Fruit fly (Drosophila melanogaster) whole organism, embryonic: ENCODE results near the gene CG17982.

ENCODE experiments used
- Adf1 ChIP-seq: fragments of 200-800 bp; sonication (Bioruptor generic); IDR thresholded peaks from 2 replicates; pipeline ENCODE4 v1.3.6; 2022; ENCODE audit warnings: missing biosample characterization, missing genetic modification characterization
- Atf-2 ChIP-seq: fragments of 200-800 bp; sonication (Bioruptor generic); optimal IDR thresholded peaks from 2 replicates; lab custom pipeline; 2016; ENCODE audit warnings: missing biosample characterization, missing genetic modification characterization
- Atf6 ChIP-seq: fragments of 200-800 bp; sonication (Bioruptor generic); IDR thresholded peaks from 2 replicates; pipeline ENCODE4 v1.3.6; 2022; ENCODE audit warnings: missing biosample characterization, missing genetic modification characterization
- CG10366 ChIP-seq: fragments of 200-800 bp; sonication (Bioruptor generic); IDR thresholded peaks from 2 replicates; pipeline ENCODE4 v1.3.6; 2022; ENCODE audit warnings: missing biosample characterization, missing genetic modification characterization
- CG10462 ChIP-seq: fragments of 200-800 bp; sonication (Bioruptor generic); optimal IDR thresholded peaks from 2 replicates; lab custom pipeline; 2016; ENCODE audit warnings: missing biosample characterization, missing genetic modification characterization
- CG11695 ChIP-seq: fragments of 200-800 bp; sonication (Bioruptor generic); IDR thresholded peaks from 3 replicates; pipeline ENCODE4 v1.3.6; 2022; ENCODE audit warnings: missing biosample characterization, missing genetic modification characterization
- CG11696 ChIP-seq: fragments of 200-800 bp; sonication (Bioruptor generic); IDR thresholded peaks from 2 replicates; pipeline ENCODE4 v1.3.6; 2022; ENCODE audit warnings: missing biosample characterization, missing genetic modification characterization
- CG12744 ChIP-seq: fragments of 200-800 bp; sonication (Bioruptor generic); optimal IDR thresholded peaks from 2 replicates; lab custom pipeline; 2016; ENCODE audit warnings: missing biosample characterization, missing genetic modification characterization
- CG18476 ChIP-seq: fragments of 200-800 bp; sonication (Bioruptor generic); optimal IDR thresholded peaks from 2 replicates; lab custom pipeline; 2016; ENCODE audit warnings: missing biosample characterization, mild to moderate bottlenecking, missing genetic modification characterization
- CG2712 ChIP-seq: fragments of 200-800 bp; optimal IDR thresholded peaks from 3 replicates; lab custom pipeline; 2019; ENCODE audit warnings: missing biosample characterization, mild to moderate bottlenecking, missing genetic modification characterization, moderate library complexity
- CG30403 ChIP-seq: fragments of 200-800 bp; sonication (Bioruptor generic); optimal IDR thresholded peaks from 3 replicates; lab custom pipeline; 2016; ENCODE audit warnings: missing biosample characterization, missing genetic modification characterization
- CG31388 ChIP-seq: fragments of 200-800 bp; sonication (Bioruptor generic); optimal IDR thresholded peaks from 2 replicates; lab custom pipeline; 2016; ENCODE audit warnings: missing biosample characterization, missing genetic modification characterization
- CG3838 ChIP-seq: fragments of 200-800 bp; sonication (Bioruptor generic); optimal IDR thresholded peaks from 3 replicates; lab custom pipeline; 2016; ENCODE audit warnings: missing biosample characterization, missing genetic modification characterization
- CG4617 ChIP-seq: fragments of 200-800 bp; sonication (Bioruptor generic); optimal IDR thresholded peaks from 3 replicates; lab custom pipeline; 2016; ENCODE audit warnings: missing biosample characterization, missing genetic modification characterization, borderline replicate concordance
- CG8290 ChIP-seq, 3 experiments: fragments of 200-800 bp; sonication (Bioruptor generic); optimal IDR thresholded peaks; 2 replicates each; lab custom pipeline; 2016 to 2019; ENCODE audit warnings: missing biosample characterization in 3 of 3, missing genetic modification characterization in 3 of 3, mild to moderate bottlenecking in 2 of 3, moderate library complexity in 1 of 3
- Camta ChIP-seq: fragments of 200-800 bp; sonication (Bioruptor generic); optimal IDR thresholded peaks from 2 replicates; lab custom pipeline; 2016; ENCODE audit warnings: missing biosample characterization, missing genetic modification characterization
- Dad ChIP-seq: fragments of 200-800 bp; sonication (Bioruptor generic); optimal IDR thresholded peaks from 3 replicates; lab custom pipeline; 2016; ENCODE audit warnings: missing biosample characterization, missing genetic modification characterization
- Elba2 ChIP-seq: fragments of 200-800 bp; sonication (Bioruptor generic); optimal IDR thresholded peaks from 3 replicates; lab custom pipeline; 2016; ENCODE audit warnings: missing biosample characterization, missing genetic modification characterization
- Fer1 ChIP-seq: fragments of 200-800 bp; sonication (Bioruptor generic); optimal IDR thresholded peaks from 2 replicates; lab custom pipeline; 2017; ENCODE audit warnings: missing biosample characterization, mild to moderate bottlenecking, missing genetic modification characterization
- HLH4C ChIP-seq: fragments of 200-800 bp; sonication (Bioruptor generic); IDR thresholded peaks from 3 replicates; pipeline ENCODE4 v1.3.6; 2022; ENCODE audit warnings: missing biosample characterization, missing genetic modification characterization; ENCODE audit not compliant: partially characterized antibody
- Hr51 ChIP-seq, 2 experiments: fragments of 200-800 bp; sonication (Bioruptor generic); optimal IDR thresholded peaks; 2 replicates in 1 of 2; 3 replicates in 1 of 2; lab custom pipeline; 2016 to 2018; ENCODE audit warnings: missing biosample characterization in 2 of 2, missing genetic modification characterization in 2 of 2, mild to moderate bottlenecking in 1 of 2, moderate library complexity in 1 of 2
- Nf-YC ChIP-seq: fragments of 200-800 bp; optimal IDR thresholded peaks from 3 replicates; lab custom pipeline; 2019; ENCODE audit warnings: missing biosample characterization, mild to moderate bottlenecking, missing genetic modification characterization, moderate library complexity
- Opbp ChIP-seq: fragments of 200-800 bp; sonication (Bioruptor generic); IDR thresholded peaks from 3 replicates; pipeline ENCODE4 v1.3.6; 2022; ENCODE audit warnings: missing biosample characterization, missing genetic modification characterization; ENCODE audit not compliant: partially characterized antibody
- Optix ChIP-seq: fragments of 200-800 bp; sonication (Bioruptor generic); IDR thresholded peaks from 3 replicates; pipeline ENCODE4 v1.3.6; 2022; ENCODE audit warnings: missing biosample characterization, missing genetic modification characterization
- ara ChIP-seq: fragments of 200-800 bp; sonication (Bioruptor generic); IDR thresholded peaks from 2 replicates; pipeline ENCODE4 v1.3.6; 2022; ENCODE audit warnings: missing biosample characterization, missing genetic modification characterization
- bab2 ChIP-seq: fragments of 200-800 bp; sonication (Bioruptor generic); optimal IDR thresholded peaks from 2 replicates; lab custom pipeline; 2016; ENCODE audit warnings: missing biosample characterization, missing genetic modification characterization
- bcd ChIP-seq: fragments of 200-800 bp; sonication (Bioruptor generic); optimal IDR thresholded peaks from 2 replicates; lab custom pipeline; 2017; ENCODE audit warnings: missing biosample characterization, mild to moderate bottlenecking, missing genetic modification characterization
- caup ChIP-seq: fragments of 200-800 bp; sonication (Bioruptor generic); optimal IDR thresholded peaks from 3 replicates; lab custom pipeline; 2017; ENCODE audit warnings: missing biosample characterization, mild to moderate bottlenecking, missing genetic modification characterization, moderate library complexity; ENCODE audit not compliant: severe bottlenecking
- danr ChIP-seq: fragments of 200-800 bp; sonication (Bioruptor generic); IDR thresholded peaks from 2 replicates; pipeline ENCODE4 v1.3.6; 2022; ENCODE audit warnings: missing biosample characterization, missing genetic modification characterization
- ems ChIP-seq: fragments of 200-800 bp; sonication (Bioruptor generic); optimal IDR thresholded peaks from 3 replicates; lab custom pipeline; 2016; ENCODE audit warnings: missing biosample characterization, missing genetic modification characterization
- ftz-f1 ChIP-seq: fragments of 200-800 bp; sonication (Bioruptor generic); optimal IDR thresholded peaks from 2 replicates; lab custom pipeline; 2016; ENCODE audit warnings: missing biosample characterization, missing genetic modification characterization
- gfzf ChIP-seq: fragments of 200-800 bp; sonication (Bioruptor generic); optimal IDR thresholded peaks from 2 replicates; lab custom pipeline; 2016; ENCODE audit warnings: missing biosample characterization, mild to moderate bottlenecking, missing genetic modification characterization, moderate library complexity
- gro ChIP-seq: fragments of 200-800 bp; sonication (Bioruptor generic); optimal IDR thresholded peaks from 2 replicates; lab custom pipeline; 2016; ENCODE audit warnings: missing biosample characterization, missing genetic modification characterization
- hb ChIP-seq: fragments of 200-800 bp; sonication (Bioruptor generic); IDR thresholded peaks from 3 replicates; pipeline ENCODE4 v1.3.6; 2022; ENCODE audit warnings: missing biosample characterization, missing genetic modification characterization; ENCODE audit not compliant: partially characterized antibody
- jumu ChIP-seq: fragments of 200-800 bp; sonication (Bioruptor generic); optimal IDR thresholded peaks from 3 replicates; lab custom pipeline; 2016; ENCODE audit warnings: missing biosample characterization, missing genetic modification characterization
- knrl ChIP-seq: fragments of 200-800 bp; sonication (Bioruptor generic); IDR thresholded peaks from 3 replicates; pipeline ENCODE4 v1.3.6; 2022; ENCODE audit warnings: missing biosample characterization, missing genetic modification characterization; ENCODE audit not compliant: partially characterized antibody
- lilli ChIP-seq: fragments of 200-800 bp; sonication (Bioruptor generic); optimal IDR thresholded peaks from 3 replicates; lab custom pipeline; 2016; ENCODE audit warnings: missing biosample characterization, missing genetic modification characterization
- lola ChIP-seq, 3 experiments: fragments of >200 bp in 2 of 3; fragments of 200-800 bp in 1 of 3; sonication (Bioruptor generic) in 1 of 3; optimal IDR thresholded peaks; 2 replicates each; lab custom pipeline; 2017 to 2019; ENCODE audit warnings: missing biosample characterization in 3 of 3, missing genetic modification characterization in 3 of 3, mild to moderate bottlenecking in 1 of 3, moderate library complexity in 1 of 3
- lov ChIP-seq, 2 experiments: fragments of 200-800 bp in 1 of 2; fragments of >200 bp in 1 of 2; sonication (Bioruptor generic) in 1 of 2; IDR thresholded peaks in 1 of 2; optimal IDR thresholded peaks in 1 of 2; 2 replicates in 1 of 2; 3 replicates in 1 of 2; pipeline versions ENCODE4 v1.3.6 to Lab custom; 2017 to 2022; ENCODE audit warnings: missing biosample characterization in 1 of 2, missing genetic modification characterization in 1 of 2
- nerfin-1 ChIP-seq: fragments of 200-800 bp; sonication (Bioruptor generic); optimal IDR thresholded peaks from 3 replicates; lab custom pipeline; 2019; ENCODE audit warnings: missing biosample characterization, mild to moderate bottlenecking, missing genetic modification characterization, moderate library complexity
- odd ChIP-seq: fragments of 200-800 bp; sonication (Bioruptor generic); optimal IDR thresholded peaks from 2 replicates; lab custom pipeline; 2017; ENCODE audit warnings: missing biosample characterization, mild to moderate bottlenecking, missing genetic modification characterization
- peb ChIP-seq: fragments of 200-800 bp; sonication (Bioruptor generic); IDR thresholded peaks from 2 replicates; pipeline ENCODE4 v1.3.6; 2022; ENCODE audit warnings: missing biosample characterization, missing genetic modification characterization
- phol ChIP-seq: fragments of 200-800 bp; sonication (Bioruptor generic); optimal IDR thresholded peaks from 3 replicates; lab custom pipeline; 2018; ENCODE audit warnings: missing biosample characterization, mild to moderate bottlenecking, missing genetic modification characterization, moderate library complexity
- pum ChIP-seq: fragments of 200-800 bp; sonication (Bioruptor generic); optimal IDR thresholded peaks from 2 replicates; lab custom pipeline; 2016; ENCODE audit warnings: missing biosample characterization, missing genetic modification characterization
- sim ChIP-seq: fragments of 200-800 bp; sonication (Bioruptor generic); IDR thresholded peaks from 2 replicates; pipeline ENCODE4 v1.3.6; 2022; ENCODE audit warnings: missing biosample characterization, missing genetic modification characterization
- sr ChIP-seq: fragments of 200-800 bp; sonication (Bioruptor generic); IDR thresholded peaks from 3 replicates; pipeline ENCODE4 v1.3.6; 2022; ENCODE audit warnings: missing biosample characterization, missing genetic modification characterization
- tin ChIP-seq: fragments of 200-800 bp; sonication (Bioruptor generic); optimal IDR thresholded peaks from 3 replicates; lab custom pipeline; 2016; ENCODE audit warnings: missing biosample characterization, missing genetic modification characterization
- usp ChIP-seq: fragments of >200 bp; optimal IDR thresholded peaks from 2 replicates; lab custom pipeline; 2017; ENCODE audit warnings: missing biosample characterization, missing genetic modification characterization
- yki ChIP-seq: fragments of >200 bp; optimal IDR thresholded peaks from 3 replicates; lab custom pipeline; 2018

CG17982 gene

dm6 chrX:8178165-8178955, 34.7 kb upstream of the CG17982 start, which contains the start of gene sdt (continued):
- no peak for TF ChIP-seq Opbp (GFP tag; lab: Robert Waterston, UW)
- no peak for TF ChIP-seq ems
- TF ChIP-seq CG2712 = no peak
- no peak for TF ChIP-seq HLH4C (GFP tag; lab: Robert Waterston, UW)
- TF ChIP-seq CG3838 (GFP tag; lab: Kevin White, UChicago) = no peak
- no peak for TF ChIP-seq knrl
- no peak for TF ChIP-seq odd (GFP tag; lab: Kevin White, UChicago)
- TF ChIP-seq caup (GFP tag; lab: Kevin White, UChicago) = no peak
- no peak for TF ChIP-seq Atf-2 (GFP tag; lab: Kevin White, UChicago)
- no peak for TF ChIP-seq Optix
- no peak for TF ChIP-seq CG31388 (GFP tag; lab: Kevin White, UChicago)
- TF ChIP-seq yki (lab: Kevin White, UChicago) = no peak
- TF ChIP-seq Adf1 (GFP tag; lab: Robert Waterston, UW) = peak; percentile 90
- TF ChIP-seq CG8290 (GFP tag; optimal IDR thresholded peaks at IDR 0.05; lab: Kevin White, UChicago) = no peak
- TF ChIP-seq CG8290 (tag; optimal IDR thresholded peaks at IDR 0.05; lab: Kevin White, UChicago) = no peak
- TF ChIP-seq CG4617 (GFP tag; lab: Kevin White, UChicago) = no peak
- TF ChIP-seq Hr51 (GFP tag; optimal IDR thresholded peaks at IDR 0.05; lab: Kevin White, UChicago) = peak in 1 of 2 experiments; percentile 7
- TF ChIP-seq lilli = peak; percentile 10
- TF ChIP-seq Fer1 (GFP tag; lab: Kevin White, UChicago) = no peak
- no peak for TF ChIP-seq hb (GFP tag; lab: Robert Waterston, UW)
- no peak for TF ChIP-seq Dad (GFP tag; lab: Kevin White, UChicago)
- TF ChIP-seq danr = no peak
- no peak for TF ChIP-seq bcd
- TF ChIP-seq Nf-YC (tag; lab: Kevin White, UChicago) = no peak
- TF ChIP-seq gfzf (GFP tag; lab: Kevin White, UChicago) = no peak
- TF ChIP-seq CG10462 (GFP tag; lab: Kevin White, UChicago) = no peak
- no peak for TF ChIP-seq CG11696 (GFP tag; lab: Robert Waterston, UW)
- TF ChIP-seq CG12744 = no peak
- no peak for TF ChIP-seq pum (GFP tag; lab: Kevin White, UChicago)
- TF ChIP-seq nerfin-1 (tag; lab: Kevin White, UChicago) = no peak
- TF ChIP-seq CG30403 = peak; percentile 36
- TF ChIP-seq Atf6 (GFP tag; lab: Robert Waterston, UW) = no peak
- TF ChIP-seq CG10366 (GFP tag; lab: Robert Waterston, UW) = no peak
- TF ChIP-seq CG11695 = no peak
- no peak for TF ChIP-seq gro (GFP tag; lab: Kevin White, UChicago)
- TF ChIP-seq ara (GFP tag; lab: Robert Waterston, UW) = no peak
- TF ChIP-seq ftz-f1 (GFP tag; lab: Kevin White, UChicago) = no peak
- TF ChIP-seq lola (GFP tag; optimal IDR thresholded peaks at IDR 0.05; lab: Kevin White, UChicago) = no peak
- no peak for TF ChIP-seq CG18476 (GFP tag; lab: Kevin White, UChicago)
- no peak for TF ChIP-seq Camta (GFP tag; lab: Kevin White, UChicago)
- no peak for TF ChIP-seq jumu (GFP tag; lab: Kevin White, UChicago)
- no peak for TF ChIP-seq sim (GFP tag; lab: Robert Waterston, UW)
- peak; percentile 28 for TF ChIP-seq bab2
- TF ChIP-seq lov (optimal IDR thresholded peaks at IDR 0.05; lab: Kevin White, UChicago) = no peak
- no peak for TF ChIP-seq lov (GFP tag; IDR thresholded peaks at IDR 0.05; lab: Robert Waterston, UW)
- TF ChIP-seq tin (GFP tag; lab: Kevin White, UChicago) = no peak
- TF ChIP-seq phol (tag; lab: Kevin White, UChicago) = peak; percentile 17
- TF ChIP-seq sr (GFP tag; lab: Robert Waterston, UW) = no peak
- TF ChIP-seq peb (GFP tag; lab: Robert Waterston, UW) = no peak
- TF ChIP-seq Elba2 = no peak
- TF ChIP-seq usp = no peak
